Fruit fly (Drosophila melanogaster) S2 (cell line): ENCODE data around the gene CycD.

Source experiments
- CG8478 ChIP-seq: fragments of >200 bp; optimal IDR thresholded peaks from 2 replicates; lab custom pipeline; 2018
- CTCF ChIP-seq, 2 experiments: fragments of >200 bp; optimal IDR thresholded peaks; 2 replicates each; lab custom pipeline; 2018

- TF ChIP-seq CG8478: no peak
- TF ChIP-seq CTCF (optimal IDR thresholded peaks at IDR 0.05; lab: Kevin White, UChicago): no peak
Observed at dm6 chrX:15868781-15869180, 40.7 kb downstream of the CycD start.
